Fruit fly (Drosophila melanogaster): ENCODE results near the gene Spn.

The Spn gene

DNA sequence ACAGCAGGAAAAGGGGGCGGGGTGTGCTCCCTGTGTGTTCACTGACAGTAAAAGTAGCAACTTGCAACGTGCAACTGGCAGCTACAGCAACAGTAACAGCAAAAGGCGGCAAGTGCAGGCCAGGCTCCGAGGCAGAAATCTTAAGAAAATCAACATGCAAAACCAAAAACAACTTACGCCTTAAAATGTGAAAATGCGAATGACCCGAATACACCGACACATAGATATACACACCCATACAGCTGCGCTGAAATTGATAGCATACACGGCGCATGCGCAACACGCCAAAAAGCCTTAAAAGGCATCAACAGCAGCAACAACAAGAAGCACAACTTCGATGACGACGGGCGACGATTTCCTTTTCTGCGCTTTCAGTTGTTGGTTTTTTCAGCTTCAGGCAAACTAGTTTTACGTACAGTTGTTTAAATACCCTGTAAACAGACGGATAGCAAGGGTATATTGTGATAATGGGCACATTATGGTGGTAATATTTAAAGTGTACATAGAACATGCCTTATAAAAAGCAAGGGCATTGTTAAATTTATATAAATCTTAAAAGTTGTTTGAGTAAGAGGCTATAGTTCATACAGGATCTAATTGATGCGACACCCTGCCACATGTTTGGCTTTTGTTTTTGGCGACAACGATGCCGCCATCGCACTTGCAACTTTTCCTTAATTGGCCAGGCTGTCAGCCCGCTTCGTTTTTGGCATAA is 81.6 kb downstream of the Spn start (continued):
- TF ChIP-seq tll (GFP tag; optimal IDR thresholded peaks at IDR 0.05) = no peak
- TF ChIP-seq pita (GFP tag; optimal IDR thresholded peaks at IDR 0.05) = no peak
- no peak for TF ChIP-seq CG4360 (GFP tag; IDR thresholded peaks at IDR 0.05)
- TF ChIP-seq CG4707 (GFP tag; optimal IDR thresholded peaks at IDR 0.05) = no peak
- no peak for TF ChIP-seq CG14965 (GFP tag; optimal IDR thresholded peaks at IDR 0.05; ENCODE audit: borderline replicate concordance)
- peak; percentile 51 for TF ChIP-seq Sox102F (GFP tag; optimal IDR thresholded peaks at IDR 0.05)
- no peak for TF ChIP-seq CG14050 (GFP tag; IDR thresholded peaks at IDR 0.05)
- TF ChIP-seq CG1647 (GFP tag; optimal IDR thresholded peaks at IDR 0.05) = no peak
- TF ChIP-seq CG11696 (GFP tag; IDR thresholded peaks at IDR 0.05) = no peak; the same call in 1 of the 2 replicates
- TF ChIP-seq exex (tag; optimal IDR thresholded peaks at IDR 0.05) = no peak
- peak; percentile 4 for TF ChIP-seq lbe (GFP tag; optimal IDR thresholded peaks at IDR 0.05)
- TF ChIP-seq CG13287 (GFP tag; IDR thresholded peaks at IDR 0.05; ENCODE audit: partially characterized antibody) = no peak
- TF ChIP-seq CG5245 (GFP tag; optimal IDR thresholded peaks at IDR 0.05) = no peak
- no peak for TF ChIP-seq Lpt (GFP tag; optimal IDR thresholded peaks at IDR 0.05)
- no peak for TF ChIP-seq HLH4C (GFP tag; IDR thresholded peaks at IDR 0.05; ENCODE audit: partially characterized antibody)
- TF ChIP-seq CG3407 (GFP tag; optimal IDR thresholded peaks at IDR 0.05) = no peak
- no peak for TF ChIP-seq H15 (GFP tag; IDR thresholded peaks at IDR 0.05)
- TF ChIP-seq sima (GFP tag; optimal IDR thresholded peaks at IDR 0.05) = no peak
- TF ChIP-seq tio (GFP tag; optimal IDR thresholded peaks at IDR 0.05) = no peak
- TF ChIP-seq CG8478 (optimal IDR thresholded peaks at IDR 0.05) = no peak
- TF ChIP-seq tin (GFP tag; optimal IDR thresholded peaks at IDR 0.05) = no peak
- TF ChIP-seq br (optimal IDR thresholded peaks at IDR 0.05) = no peak
- no peak for TF ChIP-seq CG17186 (GFP tag; optimal IDR thresholded peaks at IDR 0.05)
- TF ChIP-seq wor (GFP tag; IDR thresholded peaks at IDR 0.05) = no peak
- 0 out of 2 replicates have a peak, but pooled peaks have one; percentile 14 for TF ChIP-seq slbo (GFP tag; IDR thresholded peaks at IDR 0.05)
- TF ChIP-seq nerfin-1 (tag; optimal IDR thresholded peaks at IDR 0.05) = no peak
- TF ChIP-seq Taf1 (GFP tag; IDR thresholded peaks at IDR 0.05) = no peak
- TF ChIP-seq sr (GFP tag; IDR thresholded peaks at IDR 0.05) = no peak
- TF ChIP-seq CG42726 (GFP tag; IDR thresholded peaks at IDR 0.05; ENCODE audit: partially characterized antibody) = no peak
- TF ChIP-seq CG8388 (GFP tag; optimal IDR thresholded peaks at IDR 0.05) = peak; percentile 30
- no peak for TF ChIP-seq cas (GFP tag; IDR thresholded peaks at IDR 0.05)
- no peak for TF ChIP-seq CG2199 (GFP tag; IDR thresholded peaks at IDR 0.05)
- no peak for TF ChIP-seq CG10543 (GFP tag; optimal IDR thresholded peaks at IDR 0.05)
- TF ChIP-seq Lim3 (GFP tag; IDR thresholded peaks at IDR 0.05) = no peak
- TF ChIP-seq ems (GFP tag; optimal IDR thresholded peaks at IDR 0.05) = no peak
- TF ChIP-seq CG4854 (GFP tag; optimal IDR thresholded peaks at IDR 0.05) = no peak

DNA sequence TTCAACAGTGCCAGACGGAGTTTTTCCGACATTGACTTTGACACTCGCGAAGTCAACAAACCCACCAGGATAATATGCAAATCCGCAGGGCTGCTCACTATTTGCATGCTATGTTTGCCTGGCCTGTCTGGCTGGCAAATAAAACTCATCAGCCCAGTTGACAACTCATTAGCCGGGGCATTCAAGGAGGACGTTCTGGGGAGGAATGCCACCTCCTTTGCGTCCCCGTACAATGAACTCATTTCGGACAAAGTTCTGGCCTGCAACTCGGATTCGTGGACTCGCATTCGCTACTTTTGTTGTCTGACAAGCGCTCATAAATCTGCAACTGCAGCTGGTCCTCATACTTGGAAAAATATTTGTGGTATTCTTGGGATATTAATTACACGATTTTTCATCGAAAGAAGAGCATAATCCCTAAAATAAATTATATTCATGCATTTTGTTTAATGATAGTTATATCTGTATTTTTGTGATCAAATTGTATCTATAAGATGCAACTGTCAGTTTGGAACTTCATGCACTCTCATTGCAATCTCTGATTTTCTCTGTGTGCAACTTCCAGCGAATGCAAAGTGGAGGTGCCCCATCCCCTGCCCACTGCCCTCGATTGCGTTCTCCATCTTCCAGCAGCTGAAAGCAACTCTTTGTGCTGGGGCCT is 83.2 kb downstream of the Spn start:
- TF ChIP-seq bsh (GFP tag; optimal IDR thresholded peaks at IDR 0.05) (peak in 1 of 2 experiments; percentile 64), Drgx (GFP tag; IDR thresholded peaks at IDR 0.05) (peak; percentile 62), CG9437 (GFP tag; optimal IDR thresholded peaks at IDR 0.05) (no peak), Six4 (GFP tag; optimal IDR thresholded peaks at IDR 0.05) (no peak), tin (GFP tag; optimal IDR thresholded peaks at IDR 0.05) (no peak), HLHmδ (GFP tag; optimal IDR thresholded peaks at IDR 0.05) (no peak), CG8290 (GFP tag; optimal IDR thresholded peaks at IDR 0.05) (no peak), CG8290 (tag; optimal IDR thresholded peaks at IDR 0.05) (no peak), CG12942 (GFP tag; optimal IDR thresholded peaks at IDR 0.05) (no peak), nom (GFP tag; optimal IDR thresholded peaks at IDR 0.05) (peak; percentile 58), ham (GFP tag; IDR thresholded peaks at IDR 0.05) (no peak)
